Worm (Caenorhabditis elegans): ENCODE measurements around the gene F44E7.3.

DNA sequence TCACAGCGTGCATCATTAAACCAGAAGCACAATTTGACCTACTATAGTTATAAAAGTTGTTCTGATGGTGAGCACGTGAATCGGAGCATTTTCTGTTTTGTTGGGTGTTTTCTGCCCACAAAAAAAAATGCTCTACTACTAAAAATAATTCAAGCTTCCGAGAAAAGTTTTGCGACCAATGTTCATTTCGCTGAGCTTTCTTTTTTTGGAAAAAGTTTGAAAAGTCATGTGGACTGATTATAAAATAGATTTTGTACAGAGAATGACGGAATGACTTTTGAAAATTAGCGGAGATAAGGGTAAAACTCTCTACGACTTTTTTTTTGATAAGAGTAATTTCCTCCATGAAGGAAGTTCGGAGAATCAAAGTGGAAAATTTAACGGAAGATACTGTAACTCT, 2.2 kb upstream of the F44E7.3 start:
- TF ChIP-seq K12H6.12 (tag; optimal IDR thresholded peaks at IDR 0.05) (no peak), him-1 (tag; optimal IDR thresholded peaks at IDR 0.05) (no peak), ccch-3 (GFP tag; optimal IDR thresholded peaks at IDR 0.05) (no peak), F33H1.4 (GFP tag; IDR thresholded peaks at IDR 0.05) (no peak), D2030.7 (GFP tag; IDR thresholded peaks at IDR 0.05) (no peak), lin-35 (GFP tag; optimal IDR thresholded peaks at IDR 0.05) (no peak), unc-62 (GFP tag; optimal IDR thresholded peaks at IDR 0.05) (no peak), somi-1 (GFP tag; optimal IDR thresholded peaks at IDR 0.05) (no peak), nfya-1 (tag; optimal IDR thresholded peaks at IDR 0.05; ENCODE audit: borderline replicate concordance, insufficient read depth) (no peak), sea-2 (GFP tag; IDR thresholded peaks at IDR 0.05) (no peak)
